Worm (Caenorhabditis elegans) whole organism, mixed stage, embryonic: Measurements from ENCODE around the gene mtl-2.
A peak's percentile ranks its signal among the peaks of the same experiment; 100 is the strongest.

Experiments used
- M03D4.4 ChIP-seq: sonication (generic microtip); optimal IDR thresholded peaks from 2 replicates; lab custom pipeline; 2017; ENCODE audit warnings: mild to moderate bottlenecking, missing genetic modification characterization, missing compliant biosample characterization
- blmp-1 ChIP-seq: fragments of 150-350 bp; optimal IDR thresholded peaks from 2 replicates; lab custom pipeline; 2014; ENCODE audit warnings: missing biosample characterization, missing genetic modification characterization
- ceh-39 ChIP-seq: fragments of 150-350 bp; optimal IDR thresholded peaks from 2 replicates; lab custom pipeline; 2014; ENCODE audit warnings: missing biosample characterization, missing genetic modification characterization
- ceh-43 ChIP-seq: fragments of 200-800 bp; sonication (Bioruptor generic); optimal IDR thresholded peaks from 2 replicates; lab custom pipeline; 2018; ENCODE audit warnings: mild to moderate bottlenecking, missing genetic modification characterization, moderate library complexity, missing compliant biosample characterization
- ceh-83 ChIP-seq: fragments of 200-800 bp; sonication (Bioruptor generic); optimal IDR thresholded peaks from 2 replicates; lab custom pipeline; 2018; ENCODE audit warnings: mild to moderate bottlenecking, missing genetic modification characterization, missing compliant biosample characterization
- ces-1 ChIP-seq: fragments of 150-350 bp; optimal IDR thresholded peaks from 2 replicates; lab custom pipeline; 2014; ENCODE audit warnings: missing biosample characterization, missing genetic modification reagents, missing genetic modification characterization
- cnd-1 ChIP-seq: fragments of 200-800 bp; sonication (Bioruptor generic); optimal IDR thresholded peaks from 2 replicates; lab custom pipeline; 2018; ENCODE audit warnings: mild to moderate bottlenecking, missing genetic modification characterization, missing compliant biosample characterization
- elt-1 ChIP-seq: sonication (generic microtip); optimal IDR thresholded peaks from 2 replicates; lab custom pipeline; 2017; ENCODE audit warnings: missing genetic modification characterization, mild to moderate bottlenecking, missing compliant biosample characterization, antibody characterized with exemption, moderate library complexity, borderline replicate concordance; ENCODE audit not compliant: insufficient read depth
- elt-3 ChIP-seq: fragments of 150-350 bp; optimal IDR thresholded peaks from 2 replicates; lab custom pipeline; 2014; ENCODE audit warnings: missing biosample characterization, missing genetic modification characterization
- flh-1 ChIP-seq: fragments of 200-800 bp; sonication (Bioruptor generic); optimal IDR thresholded peaks from 2 replicates; lab custom pipeline; 2018; ENCODE audit warnings: mild to moderate bottlenecking, missing genetic modification characterization, moderate library complexity, missing compliant biosample characterization
- ham-2 ChIP-seq: fragments of 200-800 bp; sonication (Bioruptor generic); optimal IDR thresholded peaks from 2 replicates; lab custom pipeline; 2018; ENCODE audit warnings: mild to moderate bottlenecking, missing genetic modification characterization, missing compliant biosample characterization
- hlh-1 ChIP-seq: fragments of 150-350 bp; optimal IDR thresholded peaks from 2 replicates; lab custom pipeline; 2014; ENCODE audit warnings: missing biosample characterization, missing genetic modification reagents, missing genetic modification characterization
- lin-13 ChIP-seq: fragments of 150-350 bp; optimal IDR thresholded peaks from 2 replicates; lab custom pipeline; 2014; ENCODE audit warnings: missing biosample characterization, missing genetic modification characterization
- lin-32 ChIP-seq: fragments of 200-800 bp; sonication (Bioruptor generic); optimal IDR thresholded peaks from 2 replicates; lab custom pipeline; 2018; ENCODE audit warnings: mild to moderate bottlenecking, missing genetic modification characterization, missing compliant biosample characterization
- lsy-2 ChIP-seq: fragments of 150-350 bp; optimal IDR thresholded peaks from 2 replicates; lab custom pipeline; 2014; ENCODE audit warnings: missing biosample characterization, missing genetic modification characterization
- mab-5 ChIP-seq: fragments of 150-350 bp; optimal IDR thresholded peaks from 2 replicates; lab custom pipeline; 2014; ENCODE audit warnings: missing biosample characterization, missing genetic modification characterization
- mep-1 ChIP-seq: fragments of 150-350 bp; optimal IDR thresholded peaks from 2 replicates; lab custom pipeline; 2017; ENCODE audit warnings: missing biosample characterization, missing genetic modification reagents, missing genetic modification characterization, inconsistent platforms
- mls-2 ChIP-seq: sonication (generic microtip); optimal IDR thresholded peaks from 2 replicates; lab custom pipeline; 2016; ENCODE audit warnings: mild to moderate bottlenecking, missing genetic modification characterization, moderate library complexity, missing compliant biosample characterization
- nhr-12 ChIP-seq: fragments of 150-350 bp; optimal IDR thresholded peaks from 2 replicates; lab custom pipeline; 2014; ENCODE audit warnings: missing biosample characterization, missing genetic modification characterization
- nhr-237 ChIP-seq: fragments of 150-350 bp; optimal IDR thresholded peaks from 2 replicates; lab custom pipeline; 2014; ENCODE audit warnings: missing biosample characterization, missing genetic modification characterization
- nhr-28 ChIP-seq: fragments of 150-350 bp; optimal IDR thresholded peaks from 2 replicates; lab custom pipeline; 2014; ENCODE audit warnings: missing biosample characterization, missing genetic modification characterization
- nhr-76 ChIP-seq: sonication (generic microtip); optimal IDR thresholded peaks from 2 replicates; lab custom pipeline; 2017; ENCODE audit warnings: missing biosample characterization, missing genetic modification characterization
- pha-4 ChIP-seq: fragments of 150-350 bp; optimal IDR thresholded peaks from 2 replicates; lab custom pipeline; 2018; ENCODE audit warnings: missing biosample characterization, missing genetic modification reagents, missing genetic modification characterization
- sem-2 ChIP-seq: fragments of 200-800 bp; sonication (Bioruptor generic); optimal IDR thresholded peaks from 2 replicates; lab custom pipeline; 2018; ENCODE audit warnings: mild to moderate bottlenecking, missing genetic modification characterization, missing compliant biosample characterization
- snpc-4 ChIP-seq: fragments of 150-350 bp; optimal IDR thresholded peaks from 2 replicates; lab custom pipeline; 2014; ENCODE audit warnings: missing biosample characterization, missing genetic modification characterization
- sptf-1 ChIP-seq: sonication (generic microtip); optimal IDR thresholded peaks from 2 replicates; lab custom pipeline; 2017; ENCODE audit warnings: mild to moderate bottlenecking, missing genetic modification characterization, moderate library complexity, missing compliant biosample characterization
- tbx-8 ChIP-seq: fragments of 200-800 bp; sonication (Bioruptor generic); optimal IDR thresholded peaks from 2 replicates; lab custom pipeline; 2018; ENCODE audit warnings: mild to moderate bottlenecking, missing genetic modification characterization, moderate library complexity, missing compliant biosample characterization
- unc-120 ChIP-seq: sonication (generic microtip); optimal IDR thresholded peaks from 2 replicates; lab custom pipeline; 2017; ENCODE audit warnings: missing genetic modification characterization, missing compliant biosample characterization; ENCODE audit not compliant: poor library complexity, severe bottlenecking
- unc-39 ChIP-seq: fragments of 150-350 bp; optimal IDR thresholded peaks from 2 replicates; lab custom pipeline; 2014; ENCODE audit warnings: missing biosample characterization, missing genetic modification characterization
- unc-62 ChIP-seq: fragments of 150-350 bp; optimal IDR thresholded peaks from 2 replicates; lab custom pipeline; 2014; ENCODE audit warnings: missing biosample characterization, missing genetic modification reagents, missing genetic modification characterization
- zip-8 ChIP-seq: fragments of 150-350 bp; optimal IDR thresholded peaks from 2 replicates; lab custom pipeline; 2014; ENCODE audit warnings: missing biosample characterization, missing genetic modification characterization

The mtl-2 gene

DNA sequence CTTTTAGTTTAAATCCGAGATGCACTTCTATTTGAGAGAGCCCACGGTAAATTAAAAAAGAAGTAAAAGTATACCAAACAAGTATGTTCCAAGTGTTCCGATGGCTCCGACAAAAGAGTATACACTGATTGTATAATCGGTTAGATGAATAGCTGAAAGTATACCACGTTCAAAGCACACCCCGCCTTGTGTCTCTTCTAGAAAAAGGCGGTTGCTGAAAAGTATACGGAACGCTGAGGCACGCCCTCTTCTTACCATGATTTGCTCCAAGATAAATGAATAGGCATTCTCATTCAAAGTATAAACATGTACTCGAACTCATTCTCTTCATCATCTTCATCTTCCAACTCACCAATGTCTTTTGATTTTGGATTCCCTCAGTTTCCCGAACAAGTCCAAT lies 4.1 kb downstream of the mtl-2 start, which contains the start of gene end-3:
TSS of gene end-3 (plus strand) at position 301 of the 400 bp plus-strand sequence.
- TF ChIP-seq nhr-237 (tag; lab: Kevin White, UChicago): no peak
- TF ChIP-seq blmp-1 (tag; lab: Kevin White, UChicago): no peak
- TF ChIP-seq lin-13 (tag; lab: Kevin White, UChicago): no peak
- TF ChIP-seq zip-8 (tag; lab: Kevin White, UChicago): no peak
- TF ChIP-seq ceh-83: no peak
- no peak for TF ChIP-seq elt-1 (tag; lab: Kevin White, UChicago)
- no peak for TF ChIP-seq mep-1 (tag; lab: Kevin White, UChicago)
- no peak for TF ChIP-seq mab-5
- no peak for TF ChIP-seq sptf-1 (tag; lab: Kevin White, UChicago)
- TF ChIP-seq tbx-8 (GFP tag; lab: Kevin White, UChicago): no peak
- no peak for TF ChIP-seq ceh-43
- TF ChIP-seq nhr-76 (tag; lab: Kevin White, UChicago): no peak
- no peak for TF ChIP-seq elt-3 (tag; lab: Kevin White, UChicago)
- TF ChIP-seq mls-2 (tag; lab: Kevin White, UChicago): no peak
- TF ChIP-seq snpc-4 (tag; lab: Kevin White, UChicago): no peak
- TF ChIP-seq nhr-12: no peak

DNA sequence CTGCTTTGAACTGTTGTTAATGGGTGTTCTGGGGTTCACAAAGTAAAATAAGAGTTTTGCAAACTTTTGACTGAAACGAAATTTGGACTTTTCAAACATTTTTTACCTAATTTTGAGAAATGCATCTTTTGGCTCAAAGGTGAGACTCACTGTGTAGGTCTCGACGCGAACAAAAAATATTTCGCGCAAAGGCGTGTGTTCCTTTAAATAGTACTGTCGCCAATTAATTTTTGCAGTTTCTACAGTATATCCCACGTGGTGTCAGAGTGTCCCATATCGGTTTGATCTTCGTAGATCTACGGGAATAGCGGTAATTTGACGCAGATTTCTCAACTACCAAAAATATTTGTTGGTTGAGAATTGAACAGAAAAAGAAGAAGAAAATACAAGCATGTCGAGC lies 4.8 kb downstream of the mtl-2 start:
- TF ChIP-seq lin-32 (no peak), cnd-1 (tag; lab: Kevin White, UChicago) (no peak), nhr-12 (no peak), ceh-43 (no peak), tbx-8 (GFP tag; lab: Kevin White, UChicago) (no peak), nhr-28 (tag; lab: Kevin White, UChicago) (no peak), mab-5 (no peak), ces-1 (GFP tag; lab: Kevin White, UChicago) (no peak), zip-8 (tag; lab: Kevin White, UChicago) (no peak), lin-13 (tag; lab: Kevin White, UChicago) (no peak)

DNA sequence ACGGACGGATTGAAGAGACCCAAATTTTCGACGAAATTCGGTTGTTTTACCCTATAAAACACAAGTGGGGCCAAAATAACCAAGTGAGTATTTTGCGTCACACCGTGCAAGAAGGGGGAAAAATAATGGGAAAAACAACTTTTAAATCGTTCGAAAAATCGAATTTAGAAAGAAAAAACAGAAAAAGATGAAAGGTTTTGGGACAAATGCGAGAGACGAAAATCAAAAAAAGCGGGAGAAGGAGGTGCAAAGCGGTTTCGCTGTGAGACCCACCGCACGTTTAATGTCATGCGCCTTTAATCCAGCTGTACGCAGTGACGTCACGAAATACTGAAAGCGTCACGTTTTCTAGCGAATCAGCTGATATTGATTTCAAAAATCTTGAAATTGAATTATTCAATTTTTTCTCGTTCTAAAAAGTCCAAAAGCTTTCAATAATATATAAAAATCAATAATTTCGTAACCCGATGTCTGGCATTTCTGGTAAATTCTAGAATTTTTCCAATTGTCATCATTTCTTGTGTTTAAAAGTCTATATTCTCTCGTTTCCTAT lies 6.4 kb downstream of the mtl-2 start, which contains the start of the genes ddx-17 and aip-1:
TSS of gene ddx-17 (minus strand) at position 51 of the 553 bp plus-strand sequence.
TSS of gene aip-1 (plus strand) at position 332 of the 553 bp plus-strand sequence.
- TF ChIP-seq nhr-12: no peak
- peak; percentile 59 for TF ChIP-seq lin-13 (tag; lab: Kevin White, UChicago)
- TF ChIP-seq mls-2 (tag; lab: Kevin White, UChicago): no peak
- TF ChIP-seq unc-39 (tag; lab: Kevin White, UChicago): no peak
- peak; percentile 70 for TF ChIP-seq mep-1 (tag; lab: Kevin White, UChicago)
- peak; percentile 42 for TF ChIP-seq nhr-237 (tag; lab: Kevin White, UChicago)
- peak; percentile 53 for TF ChIP-seq ces-1 (GFP tag; lab: Kevin White, UChicago)
- TF ChIP-seq lsy-2 (tag; lab: Kevin White, UChicago): peak; percentile 50
- TF ChIP-seq hlh-1 (tag; lab: Kevin White, UChicago): no peak
- TF ChIP-seq ceh-39 (tag; lab: Kevin White, UChicago): peak; percentile 40
- no peak for TF ChIP-seq unc-120 (tag; lab: Kevin White, UChicago)
- TF ChIP-seq pha-4 (tag; lab: Kevin White, UChicago): peak; percentile 24
- no peak for TF ChIP-seq sem-2 (GFP tag; lab: Kevin White, UChicago)

DNA sequence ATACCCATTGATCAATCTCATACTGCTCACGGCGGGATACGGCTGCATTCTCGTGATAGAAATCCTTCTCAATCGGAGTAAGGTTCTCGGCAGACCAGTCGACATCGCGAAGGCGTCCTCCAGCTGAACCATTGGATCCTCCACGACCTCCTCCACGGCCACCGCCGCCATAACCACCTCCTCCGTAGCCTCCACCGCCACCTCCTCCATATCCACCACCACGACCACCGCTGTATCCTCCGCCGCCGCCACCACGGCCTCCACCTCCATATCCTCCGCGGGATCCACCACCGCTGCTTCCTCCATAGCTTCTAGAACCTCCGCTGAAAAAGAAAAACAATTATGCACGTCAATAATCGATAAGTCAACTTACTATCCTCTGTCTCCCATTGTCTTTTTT lies 7.0 kb downstream of the mtl-2 start:
- TF ChIP-seq unc-62 (GFP tag; lab: Kevin White, UChicago): no peak
- TF ChIP-seq sem-2 (GFP tag; lab: Kevin White, UChicago): peak; percentile 13
- TF ChIP-seq pha-4 (tag; lab: Kevin White, UChicago): no peak
- no peak for TF ChIP-seq tbx-8 (GFP tag; lab: Kevin White, UChicago)
- TF ChIP-seq, all 35 proteins: peak for 1

DNA sequence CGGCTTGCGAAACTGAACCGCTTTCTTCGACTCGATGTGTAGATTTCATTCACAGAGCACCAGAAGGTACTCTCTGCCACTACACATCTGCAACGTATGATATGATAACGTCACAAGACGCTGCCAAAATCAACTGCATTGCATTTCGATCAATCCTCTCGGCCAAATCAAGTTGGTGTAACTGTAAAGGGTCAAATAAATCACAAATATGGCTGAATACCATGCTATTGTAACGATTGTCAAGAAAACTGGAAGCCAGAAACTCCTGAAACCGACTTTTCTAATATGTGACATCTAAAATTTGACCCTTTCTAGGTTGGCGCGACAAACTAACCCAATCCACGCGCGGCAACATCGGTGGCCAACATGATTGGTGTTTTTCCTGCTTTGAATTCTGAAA lies 8.5 kb downstream of the mtl-2 start:
- TF ChIP-seq lsy-2 (tag; lab: Kevin White, UChicago): no peak
- no peak for TF ChIP-seq nhr-12
- TF ChIP-seq hlh-1 (tag; lab: Kevin White, UChicago): no peak
- TF ChIP-seq nhr-76 (tag; lab: Kevin White, UChicago): no peak

DNA sequence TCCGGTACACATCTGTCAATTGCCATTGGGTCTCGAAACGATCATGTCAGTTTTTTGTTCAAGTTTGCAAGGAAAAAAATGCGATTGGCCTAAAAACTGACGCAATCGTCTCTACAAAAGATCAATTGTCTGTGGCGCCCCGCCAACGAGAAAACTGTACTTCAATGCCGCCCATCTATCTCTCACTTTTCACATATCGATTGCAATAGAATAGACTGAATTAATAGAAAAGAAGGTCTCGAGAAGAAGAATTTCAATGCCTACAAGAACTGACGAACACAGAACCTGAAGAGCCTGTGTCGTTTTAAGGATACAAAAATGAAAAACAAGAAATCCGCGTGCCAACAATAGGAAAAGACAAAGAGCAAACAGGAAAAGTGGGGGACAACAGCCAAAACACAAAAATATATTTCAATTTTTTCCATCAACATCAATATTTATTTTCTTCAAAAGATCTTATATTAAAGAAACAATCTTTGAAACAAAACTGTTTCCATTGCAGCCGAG lies 10.1 kb downstream of the mtl-2 start:
- no peak for TF ChIP-seq unc-120 (tag; lab: Kevin White, UChicago)
- no peak for TF ChIP-seq nhr-237 (tag; lab: Kevin White, UChicago)
- no peak for TF ChIP-seq snpc-4 (tag; lab: Kevin White, UChicago)
- no peak for TF ChIP-seq flh-1 (GFP tag; lab: Kevin White, UChicago)
- TF ChIP-seq mls-2 (tag; lab: Kevin White, UChicago): no peak
- no peak for TF ChIP-seq ceh-83
- TF ChIP-seq ham-2 (GFP tag; lab: Kevin White, UChicago): no peak
- no peak for TF ChIP-seq elt-3 (tag; lab: Kevin White, UChicago)
- TF ChIP-seq blmp-1 (tag; lab: Kevin White, UChicago): no peak
- TF ChIP-seq lin-32: no peak
- no peak for TF ChIP-seq M03D4.4 (tag; lab: Kevin White, UChicago)
- TF ChIP-seq elt-1 (tag; lab: Kevin White, UChicago): no peak
- TF ChIP-seq zip-8 (tag; lab: Kevin White, UChicago): no peak
- no peak for TF ChIP-seq unc-39 (tag; lab: Kevin White, UChicago)
- no peak for TF ChIP-seq ceh-39 (tag; lab: Kevin White, UChicago)
